Fruit fly (Drosophila melanogaster): ENCODE results near the gene Hex-A.

Hex-A gene

dm6 chrX:9553545-9554320, 31.7 kb upstream of the Hex-A start (continued):
- peak; percentile 74 for TF ChIP-seq CG4730 (GFP tag; IDR thresholded peaks at IDR 0.05)
- TF ChIP-seq CG14860 (GFP tag; IDR thresholded peaks at IDR 0.05; ENCODE audit: partially characterized antibody) = no peak
- TF ChIP-seq Dp (GFP tag; optimal IDR thresholded peaks at IDR 0.05) = peak; percentile 8
- no peak for TF ChIP-seq Hr39 (optimal IDR thresholded peaks at IDR 0.05)
- peak; percentile 86 for TF ChIP-seq CG2120 (GFP tag; optimal IDR thresholded peaks at IDR 0.05)
- TF ChIP-seq ewg (GFP tag; optimal IDR thresholded peaks at IDR 0.05) = peak; percentile 72
- TF ChIP-seq CG4617 (GFP tag; optimal IDR thresholded peaks at IDR 0.05; ENCODE audit: borderline replicate concordance) = peak; percentile 40
- peak; percentile 81 for TF ChIP-seq nerfin-1 (tag; optimal IDR thresholded peaks at IDR 0.05)
- TF ChIP-seq chif (GFP tag; optimal IDR thresholded peaks at IDR 0.05) = peak; percentile 73 to 81
- TF ChIP-seq Sox102F (GFP tag; optimal IDR thresholded peaks at IDR 0.05) = peak; percentile 88
- peak; percentile 79 for TF ChIP-seq ap (GFP tag; IDR thresholded peaks at IDR 0.05)
- peak; percentile 89 for TF ChIP-seq CG14050 (GFP tag; IDR thresholded peaks at IDR 0.05)
- TF ChIP-seq CG42726 (GFP tag; IDR thresholded peaks at IDR 0.05; ENCODE audit: partially characterized antibody) = peak; percentile 60
- peak; percentile 59 for TF ChIP-seq CG30020 (tag; optimal IDR thresholded peaks at IDR 0.05)
- 0 out of 2 replicates have a peak, but pooled peaks have one; percentile 41 for TF ChIP-seq CG13287 (GFP tag; IDR thresholded peaks at IDR 0.05; ENCODE audit: partially characterized antibody)
- peak; percentile 59 for TF ChIP-seq CG7987 (GFP tag; optimal IDR thresholded peaks at IDR 0.05)
- no peak for TF ChIP-seq sima (GFP tag; optimal IDR thresholded peaks at IDR 0.05)
- TF ChIP-seq CG2678 (tag; optimal IDR thresholded peaks at IDR 0.05) = peak; percentile 92
- TF ChIP-seq Hey (tag; optimal IDR thresholded peaks at IDR 0.05) = peak; percentile 48
- TF ChIP-seq insv (GFP tag; optimal IDR thresholded peaks at IDR 0.05) = peak in 1 of 2 experiments; percentile 44
- 0 out of 4 replicates have a peak, but pooled peaks have one; percentile 38 for TF ChIP-seq chinmo (GFP tag; IDR thresholded peaks at IDR 0.05; ENCODE audit: partially characterized antibody)
- peak; percentile 58; the same call in 1 of the 2 replicates for TF ChIP-seq toy (GFP tag; IDR thresholded peaks at IDR 0.05)
- TF ChIP-seq fd102C (GFP tag; optimal IDR thresholded peaks at IDR 0.05) = peak; percentile 52
- TF ChIP-seq Rx (GFP tag; IDR thresholded peaks at IDR 0.05) = peak; percentile 71
- peak; percentile 78 for TF ChIP-seq Spps (tag; optimal IDR thresholded peaks at IDR 0.05)
- no peak for TF ChIP-seq Stat92E (GFP tag; optimal IDR thresholded peaks at IDR 0.05)
- peak; percentile 61; the same call in 1 of the 2 replicates for TF ChIP-seq peb (GFP tag; IDR thresholded peaks at IDR 0.05)
- no peak for TF ChIP-seq CG10565 (GFP tag; optimal IDR thresholded peaks at IDR 0.05)
- peak; percentile 78 for TF ChIP-seq run (tag; optimal IDR thresholded peaks at IDR 0.05)
- TF ChIP-seq CG11398 (GFP tag; optimal IDR thresholded peaks at IDR 0.05) = peak; percentile 32
- TF ChIP-seq odd (GFP tag; optimal IDR thresholded peaks at IDR 0.05) = peak; percentile 81
- peak; percentile 92 for TF ChIP-seq CG2712 (tag; optimal IDR thresholded peaks at IDR 0.05)
- TF ChIP-seq HLH4C (GFP tag; IDR thresholded peaks at IDR 0.05; ENCODE audit: partially characterized antibody) = peak; percentile 48; the same call in 2 of the 3 replicates
- peak; percentile 64 for TF ChIP-seq cato (GFP tag; optimal IDR thresholded peaks at IDR 0.05; ENCODE audit: borderline replicate concordance)
- TF ChIP-seq CG9437 (GFP tag; optimal IDR thresholded peaks at IDR 0.05) = peak; percentile 74
- peak; percentile 92 for TF ChIP-seq CG12659 (GFP tag; optimal IDR thresholded peaks at IDR 0.05)
- TF ChIP-seq CG6175 (GFP tag; IDR thresholded peaks at IDR 0.05) = 0 out of 3 replicates have a peak, but pooled peaks have one; percentile 49
- peak in 1 of 2 experiments; percentile 72 for TF ChIP-seq Eip74EF (GFP tag; optimal IDR thresholded peaks at IDR 0.05)
- TF ChIP-seq CG2116 (GFP tag; optimal IDR thresholded peaks at IDR 0.05) = peak; percentile 43
- TF ChIP-seq onecut (GFP tag; IDR thresholded peaks at IDR 0.05) = peak; percentile 81
- no peak for TF ChIP-seq hb (GFP tag; IDR thresholded peaks at IDR 0.05; ENCODE audit: partially characterized antibody)
- TF ChIP-seq H15 (GFP tag; IDR thresholded peaks at IDR 0.05) = peak; percentile 82
- no peak for TF ChIP-seq prd (optimal IDR thresholded peaks at IDR 0.05)
- peak; percentile 90 for TF ChIP-seq prd (GFP tag; IDR thresholded peaks at IDR 0.05)
- peak; percentile 31 for TF ChIP-seq Sry-δ (GFP tag; optimal IDR thresholded peaks at IDR 0.05)
- peak; percentile 76 for TF ChIP-seq chm (GFP tag; IDR thresholded peaks at IDR 0.05)
- peak; percentile 82 for TF ChIP-seq CG30431 (GFP tag; optimal IDR thresholded peaks at IDR 0.05)

Data from whole organism, embryonic.